Fruit fly (Drosophila melanogaster) whole organism, larva: ENCODE measurements around the gene Hexo2.

Experiments used
- noc ChIP-seq: fragments of 200-800 bp; sonication (Bioruptor generic); optimal IDR thresholded peaks from 3 replicates; lab custom pipeline; 2019; ENCODE audit warnings: missing biosample characterization, mild to moderate bottlenecking, missing genetic modification characterization, moderate library complexity

Gene Hexo2

DNA sequence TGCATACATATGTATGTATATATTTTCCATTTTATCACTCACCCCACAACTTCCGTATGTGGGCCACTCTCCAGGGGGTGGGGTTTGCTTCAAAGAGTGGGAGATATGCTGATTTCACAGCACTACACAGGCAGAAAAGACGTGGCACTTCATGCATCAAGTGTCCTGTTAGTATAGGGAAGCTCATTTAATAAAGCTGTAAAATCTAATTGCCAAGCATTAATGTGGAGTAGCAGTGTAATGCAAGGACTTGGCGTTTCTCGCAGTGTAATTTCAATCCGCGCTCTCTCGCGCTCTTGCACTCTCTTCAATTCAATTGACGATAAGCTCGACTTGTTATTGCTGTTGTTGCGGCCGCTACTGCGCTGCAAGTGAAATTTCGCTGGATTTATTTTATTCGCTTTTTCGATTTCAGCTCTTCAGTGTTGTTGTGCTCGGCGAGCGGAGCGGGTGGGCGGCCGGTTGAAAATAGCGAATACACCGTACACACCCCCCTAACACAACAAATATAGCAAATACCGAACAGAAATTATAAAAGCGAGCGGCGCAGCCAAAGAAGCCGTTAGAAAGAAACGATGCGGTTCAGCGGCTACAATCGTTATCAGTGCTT is at the start of gene Hexo2:
Hexo2 (plus strand) TSS at position 419 of the 610 bp plus-strand sequence.
- peak; percentile 17 for TF ChIP-seq noc

DNA sequence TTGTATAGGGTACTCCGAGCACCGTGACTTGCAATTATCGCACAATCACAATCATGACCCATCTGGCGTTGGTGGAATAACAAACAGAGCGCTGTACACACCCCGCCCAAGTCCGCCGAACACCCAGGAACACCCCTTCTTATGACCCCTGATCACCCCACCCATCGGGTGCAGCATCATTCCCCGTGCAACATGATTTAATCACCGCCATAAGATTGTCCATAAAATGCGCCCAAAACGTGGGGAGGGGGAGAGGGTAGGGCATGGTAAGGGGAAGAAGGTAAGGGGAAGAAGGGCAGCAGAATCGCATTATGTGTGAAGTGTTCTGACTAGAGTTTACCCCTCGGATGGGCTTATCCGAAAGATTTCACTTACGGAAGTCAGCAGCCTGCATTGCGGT is 49.1 kb upstream of the Hexo2 start:
- no peak for TF ChIP-seq noc

DNA sequence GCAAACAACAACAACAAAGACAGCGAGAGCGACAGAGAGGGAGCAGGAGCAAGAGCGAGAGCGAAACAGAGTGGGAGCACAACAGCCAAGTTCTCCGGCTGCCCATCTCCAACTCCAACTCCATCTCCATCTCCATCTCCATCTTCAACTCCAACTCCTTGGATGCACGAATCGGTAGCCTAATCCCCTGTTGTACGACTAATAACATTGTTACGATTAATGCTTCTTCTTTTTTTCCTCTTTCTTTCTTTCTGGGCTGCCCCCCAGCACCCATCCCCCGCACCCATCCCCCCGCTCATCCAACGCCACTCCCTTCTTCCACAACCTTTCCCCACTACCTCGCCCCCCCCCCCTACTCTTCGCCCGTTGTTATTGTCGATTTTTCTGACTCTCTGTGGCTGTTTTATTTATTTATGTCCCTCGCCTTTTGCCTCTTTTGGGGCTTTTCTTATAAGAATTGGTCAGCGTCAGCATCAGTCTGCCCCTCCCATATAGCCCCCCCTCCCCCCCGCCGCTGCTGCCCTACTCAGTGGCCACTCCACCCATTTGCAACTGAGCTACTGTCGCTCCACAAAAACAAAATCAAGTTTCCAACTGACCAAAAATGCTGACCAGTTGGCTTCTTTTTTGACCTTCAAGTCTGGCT is 48.2 kb upstream of the Hexo2 start:
- no peak for TF ChIP-seq noc

DNA sequence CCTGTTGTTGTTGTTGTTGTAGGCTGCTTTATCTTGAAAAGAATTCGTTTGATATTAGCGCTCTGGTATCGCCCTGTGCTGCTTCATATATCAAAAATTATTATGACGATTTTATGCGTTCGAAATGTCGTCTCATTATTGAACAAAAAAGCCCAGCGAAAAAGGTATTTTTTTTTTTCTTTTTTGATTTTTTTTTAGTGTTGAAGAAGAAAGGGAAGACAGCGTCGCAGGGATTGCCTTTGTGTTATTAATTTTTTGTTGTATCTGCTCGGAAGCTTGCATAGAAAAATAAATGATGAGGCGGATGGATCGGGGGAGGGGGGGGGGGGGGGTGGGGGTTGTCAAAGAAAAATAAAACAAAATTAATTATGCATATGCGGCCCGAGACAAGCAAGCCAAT is 47.2 kb upstream of the Hexo2 start:
- TF ChIP-seq noc: no peak

DNA sequence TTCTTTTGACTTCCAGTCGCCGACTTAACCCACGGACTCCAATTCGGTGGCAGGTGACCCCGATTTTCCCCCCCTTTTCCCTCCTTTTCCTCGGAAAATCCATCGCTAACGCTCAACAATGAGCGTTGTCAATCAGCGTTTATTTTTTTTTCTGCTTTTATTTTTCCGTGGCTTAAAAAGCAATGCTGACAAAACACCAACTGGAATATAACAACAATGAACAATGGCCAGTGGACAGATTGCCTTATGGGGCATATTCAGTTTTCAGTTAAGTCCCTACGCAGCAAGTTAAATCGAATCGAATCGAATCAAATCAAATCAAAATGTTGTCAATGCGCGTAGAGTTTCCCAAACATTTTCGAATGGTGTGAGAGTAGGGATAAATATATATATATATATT is 45.7 kb upstream of the Hexo2 start:
- TF ChIP-seq noc: no peak

DNA sequence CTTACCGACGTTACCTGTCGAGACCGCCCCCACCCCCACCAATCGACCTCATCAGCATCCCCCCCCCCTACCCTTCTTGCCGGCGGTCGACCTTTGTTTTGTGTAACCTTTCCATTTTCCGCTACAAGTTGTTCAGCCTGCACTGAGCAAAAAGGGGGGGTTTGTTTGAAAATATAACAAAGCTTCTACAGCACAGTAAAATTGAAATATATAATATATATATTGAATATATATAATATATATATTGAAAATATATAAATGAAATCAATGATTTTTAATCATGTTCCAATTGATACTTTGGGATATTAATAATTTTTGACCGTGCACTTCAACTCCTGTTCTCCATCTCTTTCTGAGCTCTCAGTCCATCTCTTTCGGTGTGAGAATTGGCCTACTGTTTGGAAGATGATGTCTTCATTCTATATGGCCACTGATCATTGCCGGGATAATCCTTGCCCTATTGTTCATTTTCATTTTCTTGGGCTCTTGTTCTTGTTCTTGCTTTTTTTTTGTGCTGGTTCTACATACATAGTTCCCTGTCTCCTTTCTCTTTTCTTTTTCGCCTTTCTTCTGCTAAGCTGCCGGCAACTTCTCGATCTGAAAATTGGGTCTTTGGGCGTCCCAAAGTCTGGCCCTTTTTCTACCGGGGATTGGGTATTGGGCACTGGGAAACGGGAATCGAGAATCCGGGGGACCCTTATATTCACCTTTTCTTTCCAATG is 43.7 kb upstream of the Hexo2 start:
- no peak for TF ChIP-seq noc

DNA sequence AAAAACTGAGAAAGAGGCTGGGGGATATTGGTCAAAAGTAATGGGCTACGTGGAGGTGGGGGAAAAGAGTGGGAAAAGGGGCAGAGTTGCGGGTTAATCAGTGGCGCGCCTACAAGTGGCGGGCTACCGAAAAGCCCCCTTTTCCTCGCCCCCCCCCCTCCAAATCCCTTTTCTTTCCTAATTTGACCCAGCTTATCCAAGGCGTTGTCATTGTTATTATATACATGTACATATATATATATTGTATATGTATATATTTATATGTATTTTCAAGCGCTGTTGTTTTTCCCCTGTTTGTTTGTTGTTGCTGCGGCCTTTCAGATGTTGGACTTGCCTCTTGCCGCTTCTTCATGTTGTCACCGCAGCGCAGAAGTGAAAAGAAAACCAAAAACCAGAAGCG is 42.4 kb upstream of the Hexo2 start:
- no peak for TF ChIP-seq noc

DNA sequence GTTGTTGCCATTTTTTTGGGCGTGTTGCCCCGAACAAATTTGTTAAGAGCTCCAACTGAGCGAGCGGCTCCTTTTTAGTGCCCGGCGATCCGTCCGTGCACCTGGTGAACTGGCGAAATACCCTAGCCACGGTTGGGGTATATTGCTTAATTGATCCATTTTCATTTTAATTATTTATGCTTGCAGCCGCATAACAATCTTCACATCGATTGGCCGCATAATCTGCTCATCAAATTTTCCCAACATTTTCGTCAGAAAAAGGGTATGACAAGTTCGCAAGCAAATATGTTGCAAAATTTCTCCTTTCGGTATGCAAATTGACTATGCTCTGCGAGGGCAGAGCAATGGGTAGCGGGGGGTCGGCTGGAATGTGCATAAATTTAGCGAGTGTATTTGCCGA is 41.7 kb upstream of the Hexo2 start:
- no peak for TF ChIP-seq noc

DNA sequence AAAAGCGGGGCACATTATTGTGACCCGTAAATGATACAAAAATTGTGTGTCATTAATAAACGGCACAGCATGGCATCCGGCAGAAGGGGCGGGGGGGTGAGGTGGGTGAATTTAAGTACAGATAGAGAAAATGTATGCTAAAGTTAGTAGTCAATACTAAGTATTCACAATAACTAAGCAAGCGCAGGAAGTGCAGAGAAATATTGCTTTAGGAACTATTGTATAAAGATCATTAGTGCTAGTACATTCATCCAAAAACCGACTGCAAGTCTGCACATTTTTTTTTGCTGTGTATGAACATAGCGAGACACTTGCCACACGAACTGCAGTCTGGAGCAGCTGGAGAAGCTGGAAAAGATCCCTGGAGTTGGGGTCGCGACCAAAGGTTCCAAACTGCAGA is 40.0 kb upstream of the Hexo2 start:
- no peak for TF ChIP-seq noc

DNA sequence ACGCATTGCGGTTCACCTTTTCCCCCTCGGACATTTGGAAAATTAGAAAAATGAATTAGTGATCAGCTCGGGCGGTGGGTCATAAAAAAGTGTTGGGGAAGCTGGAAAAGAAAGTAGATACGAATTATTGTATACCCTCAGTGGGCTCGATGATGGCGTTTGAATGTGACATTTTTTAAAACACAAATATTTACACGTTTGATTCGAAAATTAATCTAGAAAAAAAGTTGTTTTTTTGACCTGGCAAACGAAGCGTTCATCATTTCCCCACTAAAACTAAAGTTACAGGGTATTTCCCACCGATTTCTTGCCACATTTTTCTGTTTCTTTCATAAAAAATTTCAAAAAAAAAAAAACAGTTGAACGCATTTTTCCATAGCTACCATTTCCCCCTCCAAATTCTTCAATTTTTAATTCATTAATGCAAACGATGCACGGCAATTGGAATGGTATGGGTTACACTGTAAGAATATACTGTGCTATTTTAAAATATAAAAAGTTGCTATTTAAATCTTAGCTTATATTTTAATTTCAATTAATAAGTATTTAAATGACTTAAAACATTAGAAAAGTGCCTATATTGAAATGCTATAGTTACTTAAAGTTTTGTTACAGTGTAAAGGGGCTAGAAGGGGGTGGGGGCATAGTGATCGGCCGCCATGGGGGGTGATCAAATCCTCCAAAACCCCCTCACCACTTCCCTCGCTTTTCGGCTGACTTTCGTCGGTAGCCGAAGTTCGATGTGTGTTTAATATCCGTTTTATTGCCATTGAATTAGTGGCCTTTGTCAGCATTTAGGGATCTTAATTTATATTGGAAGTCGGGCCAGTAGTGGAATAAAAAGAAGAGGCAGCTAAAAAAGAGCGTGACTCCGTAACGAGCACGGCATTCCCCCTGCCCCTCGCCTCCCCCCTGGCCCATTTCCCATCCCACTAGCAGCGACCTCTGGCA is 37.8 kb upstream of the Hexo2 start:
- no peak for TF ChIP-seq noc

DNA sequence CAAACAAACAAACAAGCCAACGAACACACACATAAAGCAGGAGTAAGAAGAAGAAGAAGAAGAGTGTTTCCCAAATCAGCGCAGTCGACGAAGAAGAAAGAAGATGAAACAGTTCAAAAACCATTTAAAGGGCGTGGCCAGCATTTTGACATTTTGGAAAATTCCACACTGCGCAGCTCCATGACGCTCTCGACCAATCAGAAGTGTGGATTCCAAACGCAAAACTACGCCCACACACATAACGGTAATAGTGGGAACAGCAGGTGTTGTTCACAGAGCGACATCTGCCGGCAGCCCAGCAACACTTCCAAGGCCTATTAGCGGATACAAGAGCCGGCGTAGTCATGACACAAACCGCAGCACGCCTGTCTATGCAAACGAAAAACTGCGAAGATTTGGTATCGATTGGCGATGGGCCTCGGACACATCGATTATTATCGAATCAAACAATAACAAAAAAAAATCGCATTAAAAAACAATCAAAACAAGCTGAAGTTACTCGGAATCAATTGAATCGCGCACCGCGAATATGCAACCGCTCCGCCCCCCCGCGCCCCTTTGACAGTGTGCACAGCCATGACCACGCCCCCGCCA is 32.7 kb upstream of the Hexo2 start, which contains the start of gene Rubicon:
Rubicon (plus strand) TSS at position 433 of the 594 bp plus-strand sequence.
- TF ChIP-seq noc: no peak

DNA sequence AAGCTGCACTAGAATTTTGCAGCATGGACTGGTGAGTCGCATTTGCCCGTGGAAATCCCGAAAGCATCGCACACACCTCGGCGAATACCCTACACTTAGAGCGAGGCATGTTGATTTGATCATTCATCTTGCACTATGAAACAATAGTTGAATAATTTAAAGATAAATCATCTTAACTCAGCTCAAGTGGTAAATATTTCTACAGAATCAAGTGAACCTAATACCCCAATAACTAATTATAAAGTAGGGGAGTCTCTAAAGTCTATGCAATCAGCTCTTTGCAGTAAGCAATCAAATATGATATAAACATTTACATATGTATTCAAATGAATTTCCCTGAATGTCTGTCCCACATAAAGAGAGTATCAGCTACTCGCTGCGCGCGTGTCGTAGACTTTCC is 32.0 kb upstream of the Hexo2 start:
- no peak for TF ChIP-seq noc

DNA sequence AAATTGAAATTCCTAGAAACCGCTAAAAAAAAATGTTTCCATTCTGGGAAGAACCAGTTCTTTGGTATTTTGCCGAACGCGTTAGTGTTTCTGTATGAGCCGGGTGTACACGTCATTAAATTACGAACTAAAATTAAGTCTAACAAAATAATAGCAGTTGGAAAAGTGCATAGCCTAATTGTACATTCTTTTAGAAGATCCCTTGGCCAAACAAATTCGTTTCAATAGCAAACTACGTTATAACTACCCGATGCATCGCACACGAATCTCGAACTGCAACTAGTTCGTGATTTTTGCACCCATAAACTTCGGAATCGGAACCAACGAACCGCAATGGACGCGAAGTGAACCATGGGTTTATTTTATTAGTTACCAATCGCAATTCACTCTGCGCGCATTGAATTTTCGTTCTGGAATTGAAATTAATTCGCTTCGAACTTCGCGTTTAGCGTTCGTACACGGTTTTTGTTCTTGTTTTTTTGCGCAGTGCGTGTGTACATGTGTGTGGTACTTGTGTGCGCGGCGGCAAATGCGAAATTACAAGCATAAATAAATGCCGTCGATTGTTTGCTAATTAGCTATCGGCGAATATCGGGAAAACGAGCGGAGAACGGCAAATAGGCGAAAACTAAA is 28.1 kb upstream of the Hexo2 start, which contains the start of gene CAH3:
CAH3 (plus strand) TSS at position 64 of the 633 bp plus-strand sequence.
- peak; percentile 90 for TF ChIP-seq noc

DNA sequence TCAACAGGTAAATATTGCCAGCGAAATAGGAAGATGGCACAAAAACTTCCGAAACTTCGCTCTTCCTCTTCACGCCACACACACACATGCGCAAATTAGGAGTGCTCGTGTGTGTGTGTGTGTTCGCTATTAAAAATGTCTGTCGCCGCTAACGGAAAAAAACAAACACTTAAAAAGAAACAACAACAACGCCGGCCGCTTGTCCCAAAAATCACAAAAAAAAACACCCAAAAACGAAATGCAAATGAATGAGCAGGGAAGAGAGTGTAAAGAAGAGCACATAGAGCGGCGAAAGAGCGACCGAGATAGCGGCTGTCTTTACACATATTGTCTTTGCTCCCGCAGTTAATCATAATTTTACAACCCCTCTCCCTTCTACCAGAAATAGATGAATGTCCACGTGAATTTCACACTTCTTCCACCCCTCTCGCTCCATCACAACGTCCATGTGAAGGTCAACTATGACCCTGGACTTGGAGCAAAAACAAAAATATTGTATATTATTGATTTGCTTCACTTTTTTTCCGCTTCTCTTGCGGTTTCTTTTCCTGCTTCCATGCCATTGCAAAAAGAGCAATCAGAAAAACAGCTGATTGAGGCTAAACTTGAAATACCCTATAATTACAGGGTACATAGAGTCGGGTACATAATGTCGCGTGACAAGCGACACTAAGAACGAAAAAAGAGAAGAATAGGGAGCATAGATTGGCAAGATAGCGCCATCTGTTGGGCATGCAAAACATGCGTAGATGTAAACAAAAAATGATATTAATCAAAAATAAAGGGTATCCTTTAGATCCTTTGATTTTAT is 27.4 kb upstream of the Hexo2 start:
- no peak for TF ChIP-seq noc

DNA sequence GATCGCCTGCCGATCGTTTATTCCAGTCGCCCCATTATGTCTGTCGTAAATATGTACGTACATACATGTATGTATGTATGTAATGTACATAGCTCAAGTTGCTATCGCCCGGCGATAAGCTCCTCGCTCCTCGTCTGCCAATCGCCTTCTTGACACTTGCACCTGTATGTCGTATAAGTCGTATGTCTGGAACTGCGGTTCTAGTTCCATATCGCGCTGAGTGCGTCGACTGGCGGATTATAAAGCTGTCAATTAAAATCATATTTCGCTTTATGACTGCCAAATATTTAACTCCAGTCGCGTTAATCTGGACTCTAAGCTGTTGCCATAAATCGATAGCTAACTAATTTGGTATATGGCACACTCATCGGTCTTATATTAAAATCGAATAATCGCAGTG is 24.1 kb upstream of the Hexo2 start:
- peak; percentile 92 for TF ChIP-seq noc
